Worm (Caenorhabditis elegans): ENCODE measurements around the gene C45B11.8.

C45B11.8 gene

ce11 chrV:11004094-11004493 lies 36.5 kb upstream of the C45B11.8 start:
- no peak for TF ChIP-seq rnt-1 (tag; optimal IDR thresholded peaks at IDR 0.05)
- TF ChIP-seq elt-2 (tag; optimal IDR thresholded peaks at IDR 0.05), result no peak
- TF ChIP-seq pha-4 (tag; optimal IDR thresholded peaks at IDR 0.05), result no peak
- no peak for TF ChIP-seq ceh-9 (tag; optimal IDR thresholded peaks at IDR 0.05)
- TF ChIP-seq ceh-19 (GFP tag; optimal IDR thresholded peaks at IDR 0.05), result no peak
- TF ChIP-seq dmd-4 (tag; optimal IDR thresholded peaks at IDR 0.05; ENCODE audit: borderline replicate concordance), result no peak
- no peak for TF ChIP-seq mec-3 (tag; optimal IDR thresholded peaks at IDR 0.05; ENCODE audit: borderline replicate concordance)
- TF ChIP-seq hlh-8 (tag; optimal IDR thresholded peaks at IDR 0.05), result no peak
- no peak for TF ChIP-seq ceh-30 (tag; optimal IDR thresholded peaks at IDR 0.05)
- TF ChIP-seq lin-11 (tag; optimal IDR thresholded peaks at IDR 0.05), result no peak
- TF ChIP-seq fkh-10 (GFP tag; optimal IDR thresholded peaks at IDR 0.05), result no peak

- no peak for TF ChIP-seq unc-3 (GFP tag; conservative IDR thresholded peaks at IDR 0.05)
- no peak for TF ChIP-seq unc-3 (tag; optimal IDR thresholded peaks at IDR 0.05)
- TF ChIP-seq dve-1 (tag; optimal IDR thresholded peaks at IDR 0.05), result no peak
- TF ChIP-seq T23F11.4 (GFP tag; optimal IDR thresholded peaks at IDR 0.05), result no peak
- TF ChIP-seq ets-4 (tag; optimal IDR thresholded peaks at IDR 0.05), result no peak
- TF ChIP-seq ceh-19 (GFP tag; optimal IDR thresholded peaks at IDR 0.05), result no peak
- TF ChIP-seq tbx-2 (tag; optimal IDR thresholded peaks at IDR 0.05), result no peak
- no peak for TF ChIP-seq ceh-9 (tag; optimal IDR thresholded peaks at IDR 0.05)
- peak; percentile 54 for TF ChIP-seq elt-2 (tag; optimal IDR thresholded peaks at IDR 0.05)
- TF ChIP-seq mec-3 (tag; optimal IDR thresholded peaks at IDR 0.05; ENCODE audit: borderline replicate concordance), result no peak
Observed at ce11 chrV:11007651-11008050, 32.9 kb upstream of the C45B11.8 start.

- TF ChIP-seq pros-1 (tag; optimal IDR thresholded peaks at IDR 0.05) (no peak), syd-9 (tag; optimal IDR thresholded peaks at IDR 0.05) (no peak), elt-2 (tag; optimal IDR thresholded peaks at IDR 0.05) (peak; percentile 84)
Observed at ce11 chrV:11009124-11009524, 31.4 kb upstream of the C45B11.8 start.

- TF ChIP-seq pat-9 (tag; optimal IDR thresholded peaks at IDR 0.05), result no peak
- TF ChIP-seq hlh-30 (tag; optimal IDR thresholded peaks at IDR 0.05; ENCODE audit: insufficient read depth), result no peak
- no peak for TF ChIP-seq ceh-14 (tag; optimal IDR thresholded peaks at IDR 0.05)
Observed at ce11 chrV:11010768-11011167, 29.8 kb upstream of the C45B11.8 start.

ce11 chrV:11011807-11012206 lies 28.8 kb upstream of the C45B11.8 start:
- no peak for TF ChIP-seq zip-5 (tag; optimal IDR thresholded peaks at IDR 0.05)
- TF ChIP-seq eyg-1 (tag; optimal IDR thresholded peaks at IDR 0.05), result no peak

- TF ChIP-seq Y22D7AL.16 (tag; optimal IDR thresholded peaks at IDR 0.05), result no peak
- no peak for TF ChIP-seq K09A11.1 (tag; optimal IDR thresholded peaks at IDR 0.05; ENCODE audit: insufficient read depth)
- TF ChIP-seq ceh-34 (tag; optimal IDR thresholded peaks at IDR 0.05), result no peak
- TF ChIP-seq ceh-45 (GFP tag; IDR thresholded peaks at IDR 0.05), result no peak
- no peak for TF ChIP-seq lim-6 (tag; optimal IDR thresholded peaks at IDR 0.05)
- no peak for TF ChIP-seq T23F11.4 (GFP tag; optimal IDR thresholded peaks at IDR 0.05)
- TF ChIP-seq eyg-1 (tag; optimal IDR thresholded peaks at IDR 0.05), result no peak
- TF ChIP-seq syd-9 (tag; optimal IDR thresholded peaks at IDR 0.05), result no peak
- no peak for TF ChIP-seq unc-86 (tag; optimal IDR thresholded peaks at IDR 0.05)
- no peak for TF ChIP-seq pat-9 (tag; optimal IDR thresholded peaks at IDR 0.05)
- TF ChIP-seq sox-2 (GFP tag; IDR thresholded peaks at IDR 0.05), result no peak
- TF ChIP-seq hlh-13 (GFP tag; optimal IDR thresholded peaks at IDR 0.05), result no peak
- no peak for TF ChIP-seq C08G9.2 (tag; optimal IDR thresholded peaks at IDR 0.05)
- no peak for TF ChIP-seq madf-2 (tag; optimal IDR thresholded peaks at IDR 0.05)
- TF ChIP-seq npax-4 (tag; optimal IDR thresholded peaks at IDR 0.05), result no peak
- TF ChIP-seq gmeb-2 (tag; optimal IDR thresholded peaks at IDR 0.05), result no peak
- no peak for TF ChIP-seq unc-55 (GFP tag; optimal IDR thresholded peaks at IDR 0.05)
- TF ChIP-seq ref-2 (tag; optimal IDR thresholded peaks at IDR 0.05), result no peak
Observed at ce11 chrV:11012419-11012818, 28.2 kb upstream of the C45B11.8 start, which contains the start of gene C13G3.1. Gene C13G3.1, minus strand, starts transcription at chrV:11012465.
